Fruit fly (Drosophila melanogaster) whole organism, wandering third instar larva: ENCODE measurements around the gene RpS14a.

Experiments used
- Abd-B ChIP-seq: fragments of >200 bp; optimal IDR thresholded peaks from 2 replicates; lab custom pipeline; 2017; ENCODE audit warnings: missing biosample characterization, missing genetic modification characterization
- Jra ChIP-seq: sonication (Bioruptor generic); optimal IDR thresholded peaks from 2 replicates; lab custom pipeline; 2016; ENCODE audit warnings: missing biosample characterization, missing genetic modification characterization
- Mio ChIP-seq: sonication (Bioruptor generic); optimal IDR thresholded peaks from 2 replicates; lab custom pipeline; 2016; ENCODE audit warnings: missing biosample characterization, missing genetic modification characterization
- Myc ChIP-seq: fragments of >200 bp; optimal IDR thresholded peaks from 2 replicates; lab custom pipeline; 2017
- dsf ChIP-seq: sonication (Bioruptor generic); optimal IDR thresholded peaks from 2 replicates; lab custom pipeline; 2016; ENCODE audit warnings: missing biosample characterization, missing genetic modification characterization, borderline replicate concordance
- ey ChIP-seq: fragments of 200-800 bp; sonication (Bioruptor generic); optimal IDR thresholded peaks from 2 replicates; lab custom pipeline; 2016; ENCODE audit warnings: missing biosample characterization, missing genetic modification characterization
- pan ChIP-seq: fragments of >200 bp; optimal IDR thresholded peaks from 2 replicates; lab custom pipeline; 2017
- psq ChIP-seq: fragments of 200-800 bp; sonication (Bioruptor generic); optimal IDR thresholded peaks from 3 replicates; lab custom pipeline; 2017; ENCODE audit warnings: missing biosample characterization, mild to moderate bottlenecking, missing genetic modification characterization, moderate library complexity
- tai ChIP-seq: sonication (Bioruptor generic); optimal IDR thresholded peaks from 2 replicates; lab custom pipeline; 2016; ENCODE audit warnings: missing biosample characterization, missing genetic modification characterization
- usp ChIP-seq: fragments of >200 bp; optimal IDR thresholded peaks from 2 replicates; lab custom pipeline; 2017; ENCODE audit warnings: missing biosample characterization, missing genetic modification characterization

DNA sequence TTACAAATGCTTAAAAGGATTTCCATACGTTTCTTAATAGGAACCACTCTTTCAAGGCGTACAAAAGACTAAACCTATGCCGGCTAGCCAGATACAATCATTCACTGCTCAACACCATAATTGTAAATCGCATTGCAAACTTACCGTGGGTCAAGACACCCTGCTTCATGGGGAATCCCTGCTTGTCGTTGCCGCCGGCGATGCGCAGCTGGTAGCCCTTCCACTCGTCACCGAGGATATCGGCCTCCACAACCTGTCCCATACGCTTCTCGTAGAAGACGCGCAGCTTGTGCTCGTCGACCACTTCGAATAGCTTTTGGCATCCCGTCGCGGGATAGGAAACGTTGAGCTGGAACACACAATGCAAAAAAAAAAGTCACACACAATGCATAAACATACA is 32.9 kb upstream of the RpS14a start:
- TF ChIP-seq Jra (GFP tag; lab: Kevin White, UChicago) (no peak), ey (no peak), usp (GFP tag; lab: Kevin White, UChicago) (no peak), tai (GFP tag; lab: Kevin White, UChicago) (no peak), Abd-B (GFP tag; lab: Kevin White, UChicago) (no peak), Myc (lab: Kevin White, UChicago) (no peak), Mio (GFP tag; lab: Kevin White, UChicago) (no peak), psq (GFP tag; lab: Kevin White, UChicago) (no peak), pan (no peak), dsf (GFP tag; lab: Kevin White, UChicago) (no peak)
